Worm (Caenorhabditis elegans) whole organism, early embryonic: Measurements from ENCODE around the gene F08D12.15.

Source experiments
- B0310.2 ChIP-seq: sonication (generic microtip); optimal IDR thresholded peaks from 2 replicates; lab custom pipeline; 2016; ENCODE audit warnings: mild to moderate bottlenecking, missing genetic modification characterization, missing compliant biosample characterization
- F13C5.2 ChIP-seq: sonication (generic microtip); optimal IDR thresholded peaks from 2 replicates; lab custom pipeline; 2017; ENCODE audit warnings: mild to moderate bottlenecking, missing genetic modification characterization, inconsistent platforms, missing compliant biosample characterization
- aly-1 ChIP-seq: sonication (generic microtip); optimal IDR thresholded peaks from 2 replicates; lab custom pipeline; 2016; ENCODE audit warnings: missing genetic modification characterization, missing compliant biosample characterization
- ama-1 ChIP-seq: fragments of 150-350 bp; optimal IDR thresholded peaks from 2 replicates; lab custom pipeline; 2014
- ceh-13 ChIP-seq: fragments of 200-800 bp; sonication (Bioruptor generic); optimal IDR thresholded peaks from 2 replicates; lab custom pipeline; 2018; ENCODE audit warnings: mild to moderate bottlenecking, missing genetic modification characterization, missing compliant biosample characterization
- ceh-36 ChIP-seq: sonication (generic microtip); optimal IDR thresholded peaks from 2 replicates; lab custom pipeline; 2016; ENCODE audit warnings: missing genetic modification characterization, inconsistent platforms, missing compliant biosample characterization
- ets-7 ChIP-seq: sonication (generic microtip); optimal IDR thresholded peaks from 2 replicates; lab custom pipeline; 2016; ENCODE audit warnings: missing genotype, missing genetic modification characterization, missing compliant biosample characterization
- flt-1 ChIP-seq: fragments of 200-800 bp; sonication (Bioruptor generic); IDR thresholded peaks from 2 replicates; pipeline ENCODE4 v1.3.6; 2022; ENCODE audit warnings: missing genetic modification characterization, missing compliant biosample characterization
- hmbx-1 ChIP-seq: sonication (generic microtip); optimal IDR thresholded peaks from 2 replicates; lab custom pipeline; 2016; ENCODE audit warnings: mild to moderate bottlenecking, missing genetic modification characterization, missing compliant biosample characterization
- hmg-4 ChIP-seq: fragments of 200-800 bp; sonication (Bioruptor generic); optimal IDR thresholded peaks from 2 replicates; lab custom pipeline; 2018; ENCODE audit warnings: mild to moderate bottlenecking, missing genetic modification characterization, missing compliant biosample characterization
- hnd-1 ChIP-seq: sonication (generic microtip); optimal IDR thresholded peaks from 2 replicates; lab custom pipeline; 2016; ENCODE audit warnings: missing genetic modification characterization, missing compliant biosample characterization
- pes-1 ChIP-seq: fragments of 200-800 bp; sonication (Bioruptor generic); IDR thresholded peaks from 2 replicates; pipeline ENCODE4 v1.3.6; 2022; ENCODE audit warnings: missing genetic modification reagents, missing genetic modification characterization, missing compliant biosample characterization
- scrt-1 ChIP-seq: fragments of 200-800 bp; sonication (Bioruptor generic); IDR thresholded peaks from 2 replicates; pipeline ENCODE4 v1.3.6; 2022; ENCODE audit warnings: missing genetic modification characterization, missing compliant biosample characterization
- sea-1 ChIP-seq: fragments of 200-800 bp; sonication (Bioruptor generic); conservative IDR thresholded peaks from 2 replicates; pipeline ENCODE4 v1.3.6; 2022; ENCODE audit warnings: missing genetic modification characterization, missing compliant biosample characterization
- tbx-11 ChIP-seq: fragments of 200-800 bp; sonication (Bioruptor generic); IDR thresholded peaks from 2 replicates; pipeline ENCODE4 v1.3.6; 2022; ENCODE audit warnings: missing genetic modification characterization, missing compliant biosample characterization
- tbx-37 ChIP-seq: fragments of 200-800 bp; sonication (Bioruptor generic); conservative IDR thresholded peaks from 2 replicates; pipeline ENCODE4 v1.3.6; 2022; ENCODE audit warnings: missing genetic modification reagents, missing genetic modification characterization, missing compliant biosample characterization
- tra-4 ChIP-seq: sonication (generic microtip); optimal IDR thresholded peaks from 2 replicates; lab custom pipeline; 2017; ENCODE audit warnings: missing genetic modification characterization, missing compliant biosample characterization

Gene F08D12.15

ce11 chrII:2766331-2766730 lies at the start of gene F08D12.15:
Gene F08D12.15 (plus strand): TSS chrII:2766631.
- TF ChIP-seq hmbx-1 (tag; lab: Kevin White, UChicago) (no peak), hnd-1 (tag; lab: Kevin White, UChicago) (no peak)

DNA sequence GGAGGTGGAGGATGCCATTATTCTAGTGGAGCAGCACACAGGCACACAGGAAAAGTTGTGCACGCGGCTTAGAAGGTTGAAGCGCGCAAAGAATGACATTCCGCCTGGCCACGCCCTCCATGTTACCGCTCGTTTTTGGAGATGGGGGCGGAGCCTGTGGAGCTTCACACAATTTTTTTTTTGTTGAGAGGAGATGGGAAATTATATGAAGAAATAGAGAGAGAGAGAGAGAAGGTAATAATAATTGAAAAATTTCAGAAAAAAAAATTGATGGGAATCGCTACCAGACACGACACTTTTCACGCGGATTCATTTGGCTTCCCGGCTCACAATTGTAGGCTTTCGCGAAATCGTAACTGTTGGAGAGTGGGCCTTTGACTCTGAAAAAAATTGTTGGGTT lies 49.1 kb upstream of the F08D12.15 start, which contains the start of gene T05A8.3:
Gene T05A8.3, minus strand, starts transcription at position 101 of the 400 bp plus-strand sequence.
- TF ChIP-seq hmg-4 (GFP tag; lab: Kevin White, UChicago) (no peak), ama-1 (no peak), scrt-1 (GFP tag; lab: Robert Waterston, UW) (no peak), B0310.2 (tag; lab: Kevin White, UChicago) (no peak), ets-7 (tag; lab: Kevin White, UChicago) (no peak), aly-1 (no peak), hmbx-1 (tag; lab: Kevin White, UChicago) (no peak), tra-4 (no peak), hnd-1 (tag; lab: Kevin White, UChicago) (no peak), ceh-13 (no peak), tbx-37 (no peak), F13C5.2 (no peak), tbx-11 (GFP tag; lab: Robert Waterston, UW) (no peak), flt-1 (no peak), pes-1 (no peak), sea-1 (GFP tag; lab: Robert Waterston, UW) (no peak), ceh-36 (tag; lab: Kevin White, UChicago) (no peak)

ce11 chrII:2719212-2719611 lies 47.2 kb upstream of the F08D12.15 start:
- no peak for TF ChIP-seq scrt-1 (GFP tag; lab: Robert Waterston, UW)
- TF ChIP-seq B0310.2 (tag; lab: Kevin White, UChicago): no peak
- no peak for TF ChIP-seq flt-1
- no peak for TF ChIP-seq tbx-11 (GFP tag; lab: Robert Waterston, UW)
- TF ChIP-seq ets-7 (tag; lab: Kevin White, UChicago): no peak
- TF ChIP-seq hnd-1 (tag; lab: Kevin White, UChicago): no peak
- no peak for TF ChIP-seq F13C5.2
- no peak for TF ChIP-seq hmbx-1 (tag; lab: Kevin White, UChicago)
- TF ChIP-seq ceh-36 (tag; lab: Kevin White, UChicago): no peak
- TF ChIP-seq tra-4: no peak
- no peak for TF ChIP-seq sea-1 (GFP tag; lab: Robert Waterston, UW)
- no peak for TF ChIP-seq tbx-37
- TF ChIP-seq aly-1: no peak
- TF ChIP-seq pes-1: no peak
- no peak for TF ChIP-seq ceh-13

ce11 chrII:2721992-2722391 lies 44.4 kb upstream of the F08D12.15 start:
- TF ChIP-seq F13C5.2: no peak
- TF ChIP-seq scrt-1 (GFP tag; lab: Robert Waterston, UW): no peak
- no peak for TF ChIP-seq tbx-37
- TF ChIP-seq hnd-1 (tag; lab: Kevin White, UChicago): no peak
- no peak for TF ChIP-seq ets-7 (tag; lab: Kevin White, UChicago)
- no peak for TF ChIP-seq ceh-36 (tag; lab: Kevin White, UChicago)
- no peak for TF ChIP-seq sea-1 (GFP tag; lab: Robert Waterston, UW)
- no peak for TF ChIP-seq pes-1
- TF ChIP-seq ceh-13: no peak
- TF ChIP-seq ama-1: no peak

DNA sequence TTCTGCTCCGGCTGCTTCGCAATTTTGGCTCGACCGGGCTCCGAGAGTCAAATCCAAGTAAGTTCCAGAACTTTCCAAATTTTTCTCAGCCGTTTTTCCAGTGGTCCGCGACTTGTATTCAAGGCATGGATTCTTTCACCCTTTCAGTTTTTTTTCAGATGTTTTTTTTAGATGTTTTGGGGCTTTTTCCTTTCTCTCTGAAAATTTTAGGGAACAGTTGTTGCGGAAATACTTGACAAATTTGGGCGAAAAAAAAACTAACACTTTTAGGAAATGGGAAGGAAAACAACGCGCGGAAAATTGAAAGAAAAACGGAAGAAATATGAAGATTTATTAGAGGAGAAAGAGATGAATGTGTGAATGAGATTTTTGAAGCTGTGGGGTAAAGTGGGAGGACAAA lies 40.9 kb upstream of the F08D12.15 start, which contains the start of the genes T05A8.11 and nep-2:
Gene T05A8.11, minus strand, starts transcription at position 101 of the 400 bp plus-strand sequence.
Gene nep-2, minus strand, starts transcription at position 192 of the 400 bp plus-strand sequence.
- TF ChIP-seq tbx-11 (GFP tag; lab: Robert Waterston, UW) (no peak), ama-1 (no peak), F13C5.2 (no peak), B0310.2 (tag; lab: Kevin White, UChicago) (no peak), pes-1 (no peak), hmg-4 (GFP tag; lab: Kevin White, UChicago) (no peak)

DNA sequence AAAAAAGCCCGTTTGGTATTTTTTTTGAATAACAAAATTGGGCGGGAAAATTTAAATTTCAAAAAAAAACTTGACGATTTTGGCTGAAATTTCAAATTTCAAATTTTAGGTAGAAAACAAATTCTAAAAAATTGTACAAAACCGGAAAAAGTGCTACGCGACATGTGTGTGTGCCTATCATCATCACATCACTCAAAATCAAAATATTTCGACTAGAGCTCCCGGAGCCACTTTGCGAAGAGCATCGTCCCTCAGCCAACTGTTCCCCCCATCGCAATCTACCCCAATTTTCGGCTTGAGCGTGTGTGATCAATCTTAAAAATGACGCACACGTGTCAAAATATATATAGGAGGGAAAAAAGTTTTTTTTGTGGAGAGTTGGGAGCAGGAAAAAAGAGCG lies 39.7 kb upstream of the F08D12.15 start:
- no peak for TF ChIP-seq ets-7 (tag; lab: Kevin White, UChicago)
- TF ChIP-seq B0310.2 (tag; lab: Kevin White, UChicago): no peak
- TF ChIP-seq aly-1: no peak
- TF ChIP-seq tbx-11 (GFP tag; lab: Robert Waterston, UW): no peak
- TF ChIP-seq pes-1: no peak
- no peak for TF ChIP-seq ceh-36 (tag; lab: Kevin White, UChicago)
- no peak for TF ChIP-seq ceh-13

ce11 chrII:2730647-2731046 lies 35.8 kb upstream of the F08D12.15 start:
- TF ChIP-seq hmbx-1 (tag; lab: Kevin White, UChicago): no peak

DNA sequence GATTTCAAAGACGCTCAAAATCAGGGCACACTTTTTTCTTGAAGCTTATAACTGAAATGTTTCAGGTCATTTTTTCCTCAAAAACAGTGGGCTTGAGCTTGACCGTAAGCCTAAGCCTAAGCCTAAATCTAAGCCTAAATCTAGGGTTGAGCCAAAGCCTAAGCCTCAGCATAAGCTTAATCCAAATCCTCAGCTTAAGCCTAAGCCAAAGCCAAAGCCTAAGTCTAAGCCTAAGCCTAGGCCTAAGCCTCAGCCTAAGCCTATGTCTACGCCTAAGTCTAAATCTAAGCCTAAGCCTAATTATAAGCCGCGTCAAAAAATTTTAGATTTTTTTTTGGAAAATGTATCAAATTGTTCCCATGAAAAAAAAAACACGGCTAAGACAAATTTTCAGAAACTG lies 32.2 kb upstream of the F08D12.15 start:
- TF ChIP-seq ceh-36 (tag; lab: Kevin White, UChicago) (peak; percentile 66), tbx-11 (GFP tag; lab: Robert Waterston, UW) (no peak)

DNA sequence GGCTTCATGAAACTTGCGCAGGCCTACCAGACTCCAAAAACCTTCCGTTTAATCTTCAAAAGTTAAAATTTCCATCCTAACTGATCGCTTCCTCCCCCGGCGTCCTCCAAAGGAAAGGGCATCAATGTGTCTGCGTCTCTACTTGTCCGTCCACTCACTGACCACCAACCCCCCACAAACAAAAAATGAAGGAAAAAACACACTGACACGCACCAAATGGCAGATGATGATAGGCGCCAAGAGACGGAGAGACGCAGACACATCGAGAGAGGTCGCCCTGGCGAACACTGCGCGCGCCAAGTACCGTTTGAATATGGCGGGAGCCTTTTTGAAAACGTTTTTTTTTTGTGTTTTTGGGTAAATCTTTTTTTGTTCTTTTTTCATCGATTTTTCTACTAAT lies 31.7 kb upstream of the F08D12.15 start:
- TF ChIP-seq flt-1 (no peak), scrt-1 (GFP tag; lab: Robert Waterston, UW) (0 out of 2 replicates have a peak, but pooled peaks have one; percentile 27), ceh-36 (tag; lab: Kevin White, UChicago) (no peak), ceh-13 (no peak), aly-1 (no peak)
